Worm (Caenorhabditis elegans): ENCODE measurements around the gene sptf-2.

sptf-2 gene

ce11 chrII:8648843-8649242 lies 23.6 kb downstream of the sptf-2 start:
- TF ChIP-seq madf-6 (GFP tag; IDR thresholded peaks at IDR 0.05) (peak; percentile 71), K11D2.4 (GFP tag; IDR thresholded peaks at IDR 0.05) (no peak), mes-4 (tag; optimal IDR thresholded peaks at IDR 0.05) (no peak), xnd-1 (tag; optimal IDR thresholded peaks at IDR 0.05) (no peak), ZK185.1 (tag; optimal IDR thresholded peaks at IDR 0.05; ENCODE audit: poor library complexity, severe bottlenecking) (no peak), C17E4.6 (GFP tag; IDR thresholded peaks at IDR 0.05) (no peak), ztf-26 (tag; optimal IDR thresholded peaks at IDR 0.05) (no peak), attf-5 (GFP tag; optimal IDR thresholded peaks at IDR 0.05) (no peak), snpc-3.4 (tag; optimal IDR thresholded peaks at IDR 0.05) (no peak), lsl-1 (GFP tag; optimal IDR thresholded peaks at IDR 0.05) (peak; percentile 2), akir-1 (GFP tag; optimal IDR thresholded peaks at IDR 0.05) (no peak), gei-17 (GFP tag; optimal IDR thresholded peaks at IDR 0.05) (no peak), mxl-1 (tag; optimal IDR thresholded peaks at IDR 0.05) (no peak), madf-8 (GFP tag; conservative IDR thresholded peaks at IDR 0.05) (peak; percentile 57), F10E7.11 (tag; optimal IDR thresholded peaks at IDR 0.05) (no peak), hmg-1.2 (GFP tag; IDR thresholded peaks at IDR 0.05) (peak; percentile 20; the same call in 1 of the 2 replicates), sdz-38 (tag; optimal IDR thresholded peaks at IDR 0.05) (no peak), ekl-4 (GFP tag; IDR thresholded peaks at IDR 0.05) (no peak), tbp1 (GFP tag; optimal IDR thresholded peaks at IDR 0.05) (no peak), unc-62 (GFP tag; optimal IDR thresholded peaks at IDR 0.05) (no peak), F57C9.4 (tag; optimal IDR thresholded peaks at IDR 0.05) (no peak), B0261.1 (tag; optimal IDR thresholded peaks at IDR 0.05) (no peak), efl-1 (GFP tag; optimal IDR thresholded peaks at IDR 0.05) (peak; percentile 67), nhr-27 (tag; optimal IDR thresholded peaks at IDR 0.05) (no peak), rec-8 (tag; optimal IDR thresholded peaks at IDR 0.05) (no peak), T26A5.8 (tag; optimal IDR thresholded peaks at IDR 0.05) (no peak), bed-1 (GFP tag; IDR thresholded peaks at IDR 0.05) (no peak), let-526 (GFP tag; IDR thresholded peaks at IDR 0.05) (no peak), Y67H2A.10 (GFP tag; conservative IDR thresholded peaks at IDR 0.05) (no peak), hlh-26 (GFP tag; conservative IDR thresholded peaks at IDR 0.05) (no peak), nhr-120 (GFP tag; IDR thresholded peaks at IDR 0.05) (no peak), tlf-1 (GFP tag; optimal IDR thresholded peaks at IDR 0.05) (no peak), Y79H2A.3 (GFP tag; conservative IDR thresholded peaks at IDR 0.05) (no peak), F23B12.7 (tag; optimal IDR thresholded peaks at IDR 0.05; ENCODE audit: insufficient read depth) (no peak), ceh-27 (GFP tag; optimal IDR thresholded peaks at IDR 0.05) (no peak), lin-54 (GFP tag; optimal IDR thresholded peaks at IDR 0.05) (no peak), attf-6 (GFP tag; IDR thresholded peaks at IDR 0.05) (no peak), F39B2.1 (GFP tag; IDR thresholded peaks at IDR 0.05) (no peak), unc-130 (GFP tag; optimal IDR thresholded peaks at IDR 0.05) (no peak), ztf-22 (GFP tag; optimal IDR thresholded peaks at IDR 0.05) (no peak), egl-18 (GFP tag; IDR thresholded peaks at IDR 0.05) (no peak), zim-3 (tag; optimal IDR thresholded peaks at IDR 0.05) (no peak), cebp-2 (GFP tag; IDR thresholded peaks at IDR 0.05) (no peak)

Data from whole organism, young adult.